Worm (Caenorhabditis elegans) whole organism, young adult: ENCODE data around the gene F31F7.2.
A peak's percentile ranks its signal among the peaks of the same experiment; 100 is the strongest.

Experiments
- B0035.1 ChIP-seq: sonication (generic microtip); optimal IDR thresholded peaks from 2 replicates; lab custom pipeline; 2016; ENCODE audit warnings: missing genetic modification characterization, mild to moderate bottlenecking, missing compliant biosample characterization, missing genotype, missing genetic modification reagents
- D2030.7 ChIP-seq: fragments of 200-800 bp; sonication (Bioruptor generic); IDR thresholded peaks from 2 replicates; pipeline ENCODE4 v1.3.6; 2022; ENCODE audit warnings: missing genetic modification reagents, missing genetic modification characterization, missing compliant biosample characterization
- F22D6.2 ChIP-seq: sonication (generic microtip); optimal IDR thresholded peaks from 2 replicates; lab custom pipeline; 2016; ENCODE audit warnings: mild to moderate bottlenecking, missing genetic modification characterization, missing compliant biosample characterization
- F33H1.4 ChIP-seq: fragments of 200-800 bp; sonication (Bioruptor generic); IDR thresholded peaks from 2 replicates; pipeline ENCODE4 v1.3.6; 2022; ENCODE audit warnings: missing genetic modification reagents, missing genetic modification characterization, missing compliant biosample characterization
- F39B2.1 ChIP-seq: fragments of 200-800 bp; sonication (Bioruptor generic); IDR thresholded peaks from 2 replicates; pipeline ENCODE4 v1.3.6; 2022; ENCODE audit warnings: missing genetic modification reagents, missing genetic modification characterization, missing compliant biosample characterization
- F49E8.2 ChIP-seq: sonication (generic microtip); optimal IDR thresholded peaks from 3 replicates; lab custom pipeline; 2017; ENCODE audit warnings: missing genetic modification characterization, mild to moderate bottlenecking, missing compliant biosample characterization, antibody characterized with exemption, moderate library complexity; ENCODE audit not compliant: insufficient read depth
- F55B11.4 ChIP-seq: sonication (generic microtip); optimal IDR thresholded peaks from 2 replicates; lab custom pipeline; 2016; ENCODE audit warnings: missing compliant biosample characterization, missing genetic modification characterization, borderline replicate concordance; ENCODE audit not compliant: insufficient read depth
- K11D2.4 ChIP-seq: fragments of 200-800 bp; sonication (Bioruptor generic); IDR thresholded peaks from 2 replicates; pipeline ENCODE4 v1.3.6; 2022; ENCODE audit warnings: missing genetic modification reagents, missing genetic modification characterization, missing compliant biosample characterization
- K12H6.12 ChIP-seq: fragments of 200-800 bp; sonication (Bioruptor generic); optimal IDR thresholded peaks from 2 replicates; lab custom pipeline; 2018; ENCODE audit warnings: mild to moderate bottlenecking, missing genetic modification characterization, missing compliant biosample characterization
- Y53G8AR.9 ChIP-seq: fragments of 200-800 bp; sonication (Bioruptor generic); conservative IDR thresholded peaks from 2 replicates; pipeline ENCODE4 v1.3.6; 2022; ENCODE audit warnings: missing genetic modification reagents, missing genetic modification characterization, missing compliant biosample characterization
- Y79H2A.3 ChIP-seq: fragments of 200-800 bp; sonication (Bioruptor generic); conservative IDR thresholded peaks from 2 replicates; pipeline ENCODE4 v1.3.6; 2022; ENCODE audit warnings: missing genetic modification reagents, missing genetic modification characterization, missing compliant biosample characterization
- ama-1 ChIP-seq, 3 experiments: fragments of 150-350 bp in 1 of 3; sonication (generic microtip) in 2 of 3; optimal IDR thresholded peaks; 2 replicates each; lab custom pipeline; 2014 to 2018; ENCODE audit warnings: missing biosample characterization in 2 of 3, missing genetic modification characterization in 2 of 3, missing genetic modification reagents in 2 of 3
- atf-7 ChIP-seq: sonication (generic microtip); optimal IDR thresholded peaks from 2 replicates; lab custom pipeline; 2017; ENCODE audit warnings: mild to moderate bottlenecking, missing genetic modification characterization, missing compliant biosample characterization
- athp-1 ChIP-seq: sonication (generic microtip); optimal IDR thresholded peaks from 2 replicates; lab custom pipeline; 2017; ENCODE audit warnings: mild to moderate bottlenecking, missing genetic modification characterization, missing compliant biosample characterization
- attf-5 ChIP-seq: fragments of 200-800 bp; sonication (Bioruptor generic); optimal IDR thresholded peaks from 2 replicates; lab custom pipeline; 2018; ENCODE audit warnings: mild to moderate bottlenecking, missing genetic modification characterization, missing compliant biosample characterization
- bed-2 ChIP-seq: fragments of 200-800 bp; sonication (Bioruptor generic); IDR thresholded peaks from 2 replicates; pipeline ENCODE4 v1.3.6; 2022; ENCODE audit warnings: missing genetic modification reagents, missing genetic modification characterization, missing compliant biosample characterization
- ceh-27 ChIP-seq: fragments of 200-800 bp; sonication (Bioruptor generic); optimal IDR thresholded peaks from 2 replicates; lab custom pipeline; 2018; ENCODE audit warnings: mild to moderate bottlenecking, missing genetic modification characterization, moderate library complexity, missing compliant biosample characterization
- die-1 ChIP-seq: sonication (generic microtip); optimal IDR thresholded peaks from 2 replicates; lab custom pipeline; 2016; ENCODE audit warnings: missing genotype, mild to moderate bottlenecking, missing genetic modification characterization, missing compliant biosample characterization
- dpl-1 ChIP-seq: fragments of 150-350 bp; optimal IDR thresholded peaks from 2 replicates; lab custom pipeline; 2014; ENCODE audit warnings: missing biosample characterization, missing genetic modification reagents, missing genetic modification characterization
- egl-18 ChIP-seq: fragments of 200-800 bp; sonication (Bioruptor generic); IDR thresholded peaks from 2 replicates; pipeline ENCODE4 v1.3.6; 2022; ENCODE audit warnings: missing genetic modification reagents, missing genetic modification characterization, missing compliant biosample characterization
- gei-17 ChIP-seq: fragments of 200-800 bp; sonication (Bioruptor generic); optimal IDR thresholded peaks from 2 replicates; lab custom pipeline; 2018; ENCODE audit warnings: mild to moderate bottlenecking, missing genetic modification characterization, missing compliant biosample characterization
- him-1 ChIP-seq: sonication (generic microtip); optimal IDR thresholded peaks from 2 replicates; lab custom pipeline; 2016; ENCODE audit warnings: missing genotype, missing genetic modification reagents, missing genetic modification characterization, missing compliant biosample characterization
- hmg-1.2 ChIP-seq: fragments of 200-800 bp; sonication (Bioruptor generic); IDR thresholded peaks from 2 replicates; pipeline ENCODE4 v1.3.6; 2022; ENCODE audit warnings: missing genetic modification reagents, missing genetic modification characterization, missing compliant biosample characterization
- lag-1 ChIP-seq: fragments of 200-800 bp; sonication (Bioruptor generic); IDR thresholded peaks from 2 replicates; pipeline ENCODE4 v1.3.6; 2022; ENCODE audit warnings: missing genetic modification reagents, missing genetic modification characterization, missing compliant biosample characterization
- lin-35 ChIP-seq, 3 experiments: fragments of 150-350 bp in 2 of 3; sonication (generic microtip) in 1 of 3; optimal IDR thresholded peaks; 2 replicates each; lab custom pipeline; 2014 to 2018; ENCODE audit warnings: missing biosample characterization in 3 of 3, missing genetic modification characterization in 3 of 3, missing genetic modification reagents in 3 of 3
- lin-40 ChIP-seq: sonication (generic microtip); optimal IDR thresholded peaks from 2 replicates; lab custom pipeline; 2016; ENCODE audit warnings: missing genetic modification characterization, mild to moderate bottlenecking, missing compliant biosample characterization, missing genotype, missing genetic modification reagents
- lin-54 ChIP-seq: fragments of 200-800 bp; sonication (Bioruptor generic); optimal IDR thresholded peaks from 2 replicates; lab custom pipeline; 2018; ENCODE audit warnings: mild to moderate bottlenecking, missing genetic modification characterization, missing compliant biosample characterization
- lsl-1 ChIP-seq: fragments of 200-800 bp; sonication (Bioruptor generic); optimal IDR thresholded peaks from 2 replicates; lab custom pipeline; 2018; ENCODE audit warnings: mild to moderate bottlenecking, missing genetic modification characterization, moderate library complexity, missing compliant biosample characterization
- nfya-1 ChIP-seq: sonication (generic microtip); optimal IDR thresholded peaks from 2 replicates; lab custom pipeline; 2017; ENCODE audit warnings: antibody characterized with exemption, missing compliant biosample characterization, missing genetic modification characterization, borderline replicate concordance; ENCODE audit not compliant: insufficient read depth
- nfya-2 ChIP-seq: fragments of 200-800 bp; sonication (Bioruptor generic); IDR thresholded peaks from 2 replicates; pipeline ENCODE4 v1.3.6; 2022; ENCODE audit warnings: missing genetic modification reagents, missing genetic modification characterization, missing compliant biosample characterization
- nfyb-1 ChIP-seq: fragments of 200-800 bp; sonication (Bioruptor generic); IDR thresholded peaks from 2 replicates; pipeline ENCODE4 v1.3.6; 2022; ENCODE audit warnings: missing genetic modification reagents, missing genetic modification characterization, missing compliant biosample characterization
- nhr-179 ChIP-seq: sonication (generic microtip); optimal IDR thresholded peaks from 2 replicates; lab custom pipeline; 2016; ENCODE audit warnings: mild to moderate bottlenecking, missing genetic modification characterization, missing compliant biosample characterization
- nhr-27 ChIP-seq: fragments of 200-800 bp; sonication (Bioruptor generic); optimal IDR thresholded peaks from 2 replicates; lab custom pipeline; 2018; ENCODE audit warnings: mild to moderate bottlenecking, missing genetic modification characterization, moderate library complexity, missing compliant biosample characterization
- nhr-90 ChIP-seq: sonication (generic microtip); optimal IDR thresholded peaks from 2 replicates; lab custom pipeline; 2016; ENCODE audit warnings: missing genotype, mild to moderate bottlenecking, missing genetic modification characterization, missing compliant biosample characterization
- rcor-1 ChIP-seq: fragments of 200-800 bp; sonication (Bioruptor generic); IDR thresholded peaks from 2 replicates; pipeline ENCODE4 v1.3.6; 2022; ENCODE audit warnings: missing genetic modification reagents, missing genetic modification characterization, missing compliant biosample characterization
- rec-8 ChIP-seq, 2 experiments: sonication (generic microtip); optimal IDR thresholded peaks; 2 replicates each; lab custom pipeline; 2016; ENCODE audit warnings: mild to moderate bottlenecking in 2 of 2, missing genetic modification characterization in 2 of 2, missing genetic modification reagents in 2 of 2, missing genotype in 2 of 2, missing biosample characterization in 1 of 2, missing compliant biosample characterization in 1 of 2, moderate library complexity in 1 of 2
- sea-2 ChIP-seq: fragments of 200-800 bp; sonication (Bioruptor generic); IDR thresholded peaks from 2 replicates; pipeline ENCODE4 v1.3.6; 2022; ENCODE audit warnings: missing genetic modification characterization, missing compliant biosample characterization
- snpc-1.3 ChIP-seq: sonication (generic microtip); optimal IDR thresholded peaks from 2 replicates; lab custom pipeline; 2017; ENCODE audit warnings: missing genetic modification characterization, mild to moderate bottlenecking, missing compliant biosample characterization, antibody characterized with exemption, moderate library complexity, missing genotype, missing genetic modification reagents; ENCODE audit not compliant: insufficient read depth
- snpc-4 ChIP-seq, 5 experiments: fragments of 150-350 bp in 1 of 5; sonication (generic microtip) in 4 of 5; optimal IDR thresholded peaks; 2 replicates each; lab custom pipeline; 2014 to 2018; ENCODE audit warnings: missing genetic modification characterization in 5 of 5, missing biosample characterization in 3 of 5, antibody characterized with exemption in 2 of 5, mild to moderate bottlenecking in 2 of 5, missing compliant biosample characterization in 2 of 5, missing genotype in 2 of 5, moderate library complexity in 2 of 5, missing genetic modification reagents in 1 of 5
- somi-1 ChIP-seq: fragments of 200-800 bp; sonication (Bioruptor generic); optimal IDR thresholded peaks from 2 replicates; lab custom pipeline; 2018; ENCODE audit warnings: mild to moderate bottlenecking, missing genetic modification characterization, missing compliant biosample characterization
- tbp1 ChIP-seq: fragments of 200-800 bp; sonication (Bioruptor generic); optimal IDR thresholded peaks from 2 replicates; lab custom pipeline; 2018; ENCODE audit warnings: mild to moderate bottlenecking, missing genetic modification characterization, missing compliant biosample characterization
- tlf-1 ChIP-seq: fragments of 200-800 bp; sonication (Bioruptor generic); optimal IDR thresholded peaks from 2 replicates; lab custom pipeline; 2018; ENCODE audit warnings: mild to moderate bottlenecking, missing genetic modification characterization, missing compliant biosample characterization
- unc-62 ChIP-seq: fragments of 150-350 bp; optimal IDR thresholded peaks from 2 replicates; lab custom pipeline; 2014; ENCODE audit warnings: missing biosample characterization, missing genetic modification reagents, missing genetic modification characterization
- zfh-2 ChIP-seq: fragments of 200-800 bp; sonication (Bioruptor generic); conservative IDR thresholded peaks from 2 replicates; pipeline ENCODE4 v1.3.6; 2022; ENCODE audit warnings: missing genetic modification reagents, missing genetic modification characterization, missing compliant biosample characterization
- ztf-26 ChIP-seq: sonication (generic microtip); optimal IDR thresholded peaks from 2 replicates; lab custom pipeline; 2017; ENCODE audit warnings: missing genetic modification characterization, missing compliant biosample characterization

Gene F31F7.2

DNA sequence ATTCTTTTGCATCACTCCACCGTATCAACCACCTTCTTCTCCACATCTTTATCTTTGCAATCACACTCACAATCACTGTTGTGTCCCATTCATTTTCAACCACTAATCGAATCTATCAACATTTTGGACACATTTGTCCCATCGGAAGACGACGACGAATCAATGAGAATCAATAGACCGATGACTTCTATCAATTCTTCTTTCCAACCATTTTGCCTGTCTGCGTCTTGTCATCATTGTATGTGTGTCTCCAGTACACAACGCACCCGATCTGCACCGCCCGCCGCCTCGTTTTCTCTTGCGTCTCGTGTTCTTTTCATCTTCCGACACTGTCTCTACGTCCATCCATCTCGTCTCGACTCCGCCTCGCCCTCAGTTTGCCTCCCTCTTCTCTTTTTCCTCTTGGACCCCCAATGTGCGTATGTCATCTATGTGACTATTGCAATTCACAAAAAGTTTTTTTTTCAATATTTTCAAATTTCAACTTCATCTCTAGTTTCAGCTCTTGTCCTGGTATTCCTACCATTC lies 24.1 kb upstream of the F31F7.2 start, which contains the start of gene dmd-7 (continued):
- TF ChIP-seq nhr-27 (tag; lab: Kevin White, UChicago) (no peak), lsl-1 (GFP tag; lab: Kevin White, UChicago) (no peak), nfyb-1 (GFP tag; lab: Robert Waterston, UW) (0 out of 2 replicates have a peak, but pooled peaks have one; percentile 67), sea-2 (GFP tag; lab: Robert Waterston, UW) (no peak), B0035.1 (tag; lab: Kevin White, UChicago) (peak; percentile 27), gei-17 (peak; percentile 62), atf-7 (peak; percentile 75), nhr-90 (peak; percentile 9), somi-1 (GFP tag; lab: Kevin White, UChicago) (peak; percentile 94), Y53G8AR.9 (GFP tag; lab: Robert Waterston, UW) (0 out of 2 replicates have a peak, but pooled peaks have one; percentile 15), F22D6.2 (tag; lab: Kevin White, UChicago) (peak; percentile 62), rcor-1 (GFP tag; lab: Robert Waterston, UW) (0 out of 2 replicates have a peak, but pooled peaks have one; percentile 36), die-1 (tag; lab: Kevin White, UChicago) (peak; percentile 72), tlf-1 (peak; percentile 3), K11D2.4 (peak; percentile 76), tbp1 (GFP tag; lab: Kevin White, UChicago) (peak; percentile 56), ztf-26 (peak; percentile 90), lin-54 (GFP tag; lab: Kevin White, UChicago) (peak; percentile 34), attf-5 (GFP tag; lab: Kevin White, UChicago) (peak; percentile 54), snpc-4 (GFP tag; optimal IDR thresholded peaks at IDR 0.05; lab: Kevin White, UChicago) (no peak), snpc-4 (tag; optimal IDR thresholded peaks at IDR 0.05; lab: Kevin White, UChicago) (peak in 2 of 4 experiments; percentile 18 to 47), lag-1 (GFP tag; lab: Robert Waterston, UW) (0 out of 2 replicates have a peak, but pooled peaks have one; percentile 37), lin-35 (GFP tag; optimal IDR thresholded peaks at IDR 0.05; lab: Kevin White, UChicago) (peak in 1 of 3 experiments; percentile 59), unc-62 (GFP tag; lab: Kevin White, UChicago) (peak; percentile 71), ceh-27 (peak; percentile 66), K12H6.12 (tag; lab: Kevin White, UChicago) (peak; percentile 65), zfh-2 (peak; percentile 92), dpl-1 (GFP tag; lab: Kevin White, UChicago) (no peak)

DNA sequence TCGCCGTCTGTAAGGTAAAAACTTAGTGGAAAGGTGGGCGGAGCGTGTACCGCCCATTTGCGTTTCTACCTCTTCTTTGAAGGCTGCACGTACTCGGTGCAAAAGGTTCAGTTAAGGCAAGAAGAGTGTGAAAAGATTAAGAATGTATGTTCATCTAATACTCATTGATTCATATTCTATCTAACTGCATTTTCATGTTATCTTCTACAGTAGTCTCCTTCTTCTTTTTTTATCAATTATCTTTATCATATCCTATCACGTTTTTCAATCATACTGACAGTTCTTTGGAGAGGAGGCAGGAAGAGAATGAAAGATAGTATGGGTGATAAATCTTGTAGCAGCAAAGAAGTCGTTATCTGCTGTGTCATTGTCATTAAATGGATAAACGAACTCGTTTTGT lies 23.3 kb upstream of the F31F7.2 start:
- TF ChIP-seq snpc-4 (GFP tag; optimal IDR thresholded peaks at IDR 0.05; lab: Kevin White, UChicago) (no peak), snpc-4 (tag; optimal IDR thresholded peaks at IDR 0.05; lab: Kevin White, UChicago) (no peak), lin-54 (GFP tag; lab: Kevin White, UChicago) (no peak), F55B11.4 (tag; lab: Kevin White, UChicago) (no peak), egl-18 (no peak), him-1 (tag; lab: Kevin White, UChicago) (no peak), nfyb-1 (GFP tag; lab: Robert Waterston, UW) (no peak), ama-1 (optimal IDR thresholded peaks at IDR 0.05; lab: Kevin White, UChicago) (no peak), ama-1 (GFP tag; optimal IDR thresholded peaks at IDR 0.05; lab: Kevin White, UChicago) (no peak), F39B2.1 (GFP tag; lab: Robert Waterston, UW) (no peak), bed-2 (no peak), athp-1 (tag; lab: Kevin White, UChicago) (no peak), nhr-179 (tag; lab: Kevin White, UChicago) (no peak), hmg-1.2 (GFP tag; lab: Robert Waterston, UW) (peak; percentile 35; the same call in 1 of the 2 replicates), snpc-1.3 (tag; lab: Kevin White, UChicago) (no peak), D2030.7 (GFP tag; lab: Robert Waterston, UW) (no peak), lin-40 (tag; lab: Kevin White, UChicago) (peak; percentile 60), die-1 (tag; lab: Kevin White, UChicago) (peak; percentile 12), F33H1.4 (GFP tag; lab: Robert Waterston, UW) (no peak), F49E8.2 (tag; lab: Kevin White, UChicago) (no peak), rec-8 (tag; optimal IDR thresholded peaks at IDR 0.05; lab: Kevin White, UChicago) (no peak), K11D2.4 (0 out of 2 replicates have a peak, but pooled peaks have one; percentile 44), nfya-1 (tag; lab: Kevin White, UChicago) (no peak), Y79H2A.3 (no peak), nfya-2 (GFP tag; lab: Robert Waterston, UW) (no peak)
